Worm (Caenorhabditis elegans): ENCODE measurements around the gene fbxb-75.

fbxb-75 gene

DNA sequence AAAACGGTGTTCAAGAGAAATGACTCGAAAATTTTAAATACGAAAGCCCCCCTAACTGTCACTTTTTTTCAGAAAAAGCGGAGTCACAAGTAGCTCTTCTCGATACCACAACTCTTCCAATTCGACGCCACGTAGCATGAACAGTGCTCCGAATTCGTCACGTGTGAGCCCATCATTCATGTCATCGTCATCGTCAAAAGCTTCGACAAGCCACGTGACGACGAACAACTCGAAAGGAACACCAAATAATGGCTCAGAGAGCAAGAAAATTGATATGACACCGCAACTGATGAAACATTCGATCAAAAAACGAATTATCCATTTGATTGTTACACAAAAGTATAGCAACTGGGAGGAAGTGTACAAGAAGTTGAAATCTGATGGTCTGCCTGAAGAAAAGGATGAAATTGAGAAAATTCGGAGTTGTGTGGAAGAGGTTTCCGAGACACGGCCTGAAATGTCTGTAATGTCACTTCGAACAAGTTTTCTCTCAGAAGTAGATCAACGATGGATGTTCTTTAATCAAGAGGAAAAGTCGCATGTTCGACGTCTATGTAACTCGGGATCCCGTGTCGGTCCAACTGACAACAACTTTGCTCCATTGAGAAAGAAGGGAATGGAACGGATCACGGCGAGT lies 29.5 kb downstream of the fbxb-75 start:
- TF ChIP-seq hnd-1 (tag; optimal IDR thresholded peaks at IDR 0.05) = no peak
- TF ChIP-seq ets-7 (tag; optimal IDR thresholded peaks at IDR 0.05) = no peak
- TF ChIP-seq B0310.2 (tag; optimal IDR thresholded peaks at IDR 0.05) = no peak
- no peak for TF ChIP-seq scrt-1 (GFP tag; IDR thresholded peaks at IDR 0.05)
- TF ChIP-seq tbx-37 (GFP tag; conservative IDR thresholded peaks at IDR 0.05) = no peak
- no peak for TF ChIP-seq pes-1 (GFP tag; IDR thresholded peaks at IDR 0.05)
- no peak for TF ChIP-seq F13C5.2 (tag; optimal IDR thresholded peaks at IDR 0.05)
- no peak for TF ChIP-seq aly-1 (tag; optimal IDR thresholded peaks at IDR 0.05)
- no peak for TF ChIP-seq hmbx-1 (tag; optimal IDR thresholded peaks at IDR 0.05)
- TF ChIP-seq tra-4 (tag; optimal IDR thresholded peaks at IDR 0.05) = no peak
- TF ChIP-seq tbx-11 (GFP tag; IDR thresholded peaks at IDR 0.05) = no peak

DNA sequence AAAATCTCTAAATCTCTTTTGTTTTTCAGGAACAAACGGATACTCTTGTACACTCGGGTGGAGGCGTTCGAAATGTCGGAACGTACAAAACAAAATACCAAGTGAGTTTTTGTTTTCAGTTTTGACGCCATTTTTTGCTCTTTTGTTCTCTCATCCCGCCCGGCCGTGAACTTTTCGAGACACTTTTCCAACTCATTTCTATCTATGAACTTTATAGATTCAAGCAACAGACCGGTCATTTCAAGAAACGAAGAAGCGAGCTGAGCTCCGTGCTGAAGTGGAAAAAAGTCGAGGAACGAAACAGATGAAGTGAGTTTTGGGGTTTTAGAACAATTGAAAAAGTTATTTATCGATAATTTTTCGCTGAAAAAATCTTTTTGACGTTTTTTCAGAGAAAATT lies 30.5 kb downstream of the fbxb-75 start:
- TF ChIP-seq sea-1 (GFP tag; conservative IDR thresholded peaks at IDR 0.05) (no peak), tra-4 (tag; optimal IDR thresholded peaks at IDR 0.05) (no peak), pes-1 (GFP tag; IDR thresholded peaks at IDR 0.05) (no peak), tbx-11 (GFP tag; IDR thresholded peaks at IDR 0.05) (no peak), tbx-37 (GFP tag; conservative IDR thresholded peaks at IDR 0.05) (no peak), B0310.2 (tag; optimal IDR thresholded peaks at IDR 0.05) (no peak), hnd-1 (tag; optimal IDR thresholded peaks at IDR 0.05) (no peak), ceh-36 (tag; optimal IDR thresholded peaks at IDR 0.05) (no peak), hmg-4 (GFP tag; optimal IDR thresholded peaks at IDR 0.05) (no peak), aly-1 (tag; optimal IDR thresholded peaks at IDR 0.05) (no peak), F13C5.2 (tag; optimal IDR thresholded peaks at IDR 0.05) (no peak), ceh-13 (GFP tag; optimal IDR thresholded peaks at IDR 0.05) (no peak), hmbx-1 (tag; optimal IDR thresholded peaks at IDR 0.05) (no peak), ama-1 (optimal IDR thresholded peaks at IDR 0.05) (no peak), scrt-1 (GFP tag; IDR thresholded peaks at IDR 0.05) (no peak), ets-7 (tag; optimal IDR thresholded peaks at IDR 0.05) (no peak)

DNA sequence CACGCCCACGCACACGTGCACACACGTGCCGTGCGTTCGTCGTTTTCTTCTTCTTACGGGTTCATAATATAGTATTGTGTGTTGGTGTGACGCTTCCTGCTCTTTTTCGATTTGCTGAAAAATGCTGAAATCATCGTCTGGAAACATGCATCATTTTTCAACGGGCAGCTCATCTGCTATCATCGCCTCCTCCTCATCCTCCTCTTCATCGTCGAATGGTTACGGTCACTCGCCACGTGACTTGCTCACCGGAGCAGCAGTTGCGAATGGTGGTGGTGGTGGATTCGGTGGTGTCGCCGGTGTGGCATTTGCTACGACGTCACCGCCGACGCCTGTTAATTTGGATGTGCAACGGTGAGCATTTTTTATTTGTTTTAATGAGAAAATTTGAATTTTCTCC lies 32.3 kb downstream of the fbxb-75 start:
- TF ChIP-seq pes-1 (GFP tag; IDR thresholded peaks at IDR 0.05) (no peak), scrt-1 (GFP tag; IDR thresholded peaks at IDR 0.05) (no peak), ets-7 (tag; optimal IDR thresholded peaks at IDR 0.05) (no peak), flt-1 (GFP tag; IDR thresholded peaks at IDR 0.05) (no peak), ceh-13 (GFP tag; optimal IDR thresholded peaks at IDR 0.05) (no peak), tbx-11 (GFP tag; IDR thresholded peaks at IDR 0.05) (no peak), B0310.2 (tag; optimal IDR thresholded peaks at IDR 0.05) (no peak), ama-1 (optimal IDR thresholded peaks at IDR 0.05) (no peak), hmbx-1 (tag; optimal IDR thresholded peaks at IDR 0.05) (no peak), tra-4 (tag; optimal IDR thresholded peaks at IDR 0.05) (no peak), ceh-36 (tag; optimal IDR thresholded peaks at IDR 0.05) (no peak), hmg-4 (GFP tag; optimal IDR thresholded peaks at IDR 0.05) (no peak), tbx-37 (GFP tag; conservative IDR thresholded peaks at IDR 0.05) (no peak), sea-1 (GFP tag; conservative IDR thresholded peaks at IDR 0.05) (no peak)

DNA sequence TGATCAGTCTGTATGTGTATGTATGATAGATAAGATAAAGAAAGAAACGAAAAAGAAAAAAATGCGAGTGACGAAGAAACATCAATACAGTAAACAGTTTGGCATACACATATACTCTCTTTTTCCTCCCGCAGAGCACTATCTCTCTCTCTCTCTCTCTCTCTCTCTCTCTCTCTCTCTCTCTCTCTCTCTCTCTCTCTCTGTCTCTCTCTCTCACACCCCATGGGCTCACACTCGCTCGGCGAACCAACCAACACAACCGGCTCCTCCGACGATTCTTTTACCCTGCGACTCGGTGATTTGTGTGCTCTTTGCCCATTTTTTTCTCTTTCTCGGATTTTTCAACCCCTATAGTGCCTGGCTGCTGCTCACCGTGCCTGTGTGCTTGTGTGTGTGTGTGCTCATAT lies 33.9 kb downstream of the fbxb-75 start:
- TF ChIP-seq ama-1 (optimal IDR thresholded peaks at IDR 0.05) (no peak), sea-1 (GFP tag; conservative IDR thresholded peaks at IDR 0.05) (0 out of 2 replicates have a peak, but pooled peaks have one; percentile 43)

DNA sequence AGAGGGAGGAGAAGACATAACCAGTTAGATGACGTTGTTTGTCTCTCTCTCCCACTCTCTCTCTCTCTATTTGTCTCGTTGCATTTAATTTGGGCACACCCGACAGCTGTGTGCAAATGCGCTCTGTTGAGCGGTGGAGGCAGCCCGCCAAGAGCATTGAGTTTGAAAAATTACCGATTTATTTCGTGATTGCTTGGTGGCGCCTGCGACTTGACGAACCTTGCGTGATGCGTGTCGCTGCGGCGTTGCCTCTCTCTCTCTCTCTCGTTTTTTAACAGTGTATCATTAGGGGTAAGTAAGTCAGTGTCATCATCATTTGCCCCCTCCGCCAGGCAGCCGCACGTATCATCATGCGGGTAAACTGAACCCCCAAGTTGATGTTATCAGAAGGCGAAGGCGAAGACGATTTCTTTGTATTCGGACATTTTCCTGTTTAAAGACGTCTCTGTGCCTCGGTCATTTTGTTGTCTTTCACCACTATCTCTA lies 34.9 kb downstream of the fbxb-75 start:
- TF ChIP-seq tbx-11 (GFP tag; IDR thresholded peaks at IDR 0.05) = 0 out of 2 replicates have a peak, but pooled peaks have one; percentile 33
- TF ChIP-seq F13C5.2 (tag; optimal IDR thresholded peaks at IDR 0.05) = peak; percentile 71
- no peak for TF ChIP-seq ama-1 (optimal IDR thresholded peaks at IDR 0.05)
- TF ChIP-seq hnd-1 (tag; optimal IDR thresholded peaks at IDR 0.05) = no peak

DNA sequence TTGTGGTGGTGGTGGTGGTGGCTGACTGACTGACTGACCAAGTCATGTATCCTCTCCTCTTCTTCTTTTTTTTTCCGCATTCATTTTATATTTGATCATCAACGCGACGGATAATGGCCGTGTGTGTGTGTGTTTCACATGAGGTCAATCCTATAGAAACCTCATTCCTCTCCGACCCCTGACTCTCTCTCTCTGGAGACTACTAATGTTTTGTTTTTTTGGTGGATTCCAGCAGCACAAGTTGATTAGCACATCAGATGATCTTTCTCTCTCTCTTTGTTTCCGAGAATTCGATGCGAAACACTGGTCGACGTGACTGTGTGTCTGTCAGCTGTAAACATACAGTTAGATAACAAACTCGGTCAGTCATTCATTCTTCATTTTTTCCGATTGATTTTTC lies 35.9 kb downstream of the fbxb-75 start, which contains the start of gene Y24D9A.7:
Y24D9A.7 (minus strand) TSS at position 46 of the 400 bp plus-strand sequence.
- TF ChIP-seq ceh-13 (GFP tag; optimal IDR thresholded peaks at IDR 0.05) (no peak), ceh-36 (tag; optimal IDR thresholded peaks at IDR 0.05) (no peak), sea-1 (GFP tag; conservative IDR thresholded peaks at IDR 0.05) (no peak), hmbx-1 (tag; optimal IDR thresholded peaks at IDR 0.05) (no peak), F13C5.2 (tag; optimal IDR thresholded peaks at IDR 0.05) (no peak)

DNA sequence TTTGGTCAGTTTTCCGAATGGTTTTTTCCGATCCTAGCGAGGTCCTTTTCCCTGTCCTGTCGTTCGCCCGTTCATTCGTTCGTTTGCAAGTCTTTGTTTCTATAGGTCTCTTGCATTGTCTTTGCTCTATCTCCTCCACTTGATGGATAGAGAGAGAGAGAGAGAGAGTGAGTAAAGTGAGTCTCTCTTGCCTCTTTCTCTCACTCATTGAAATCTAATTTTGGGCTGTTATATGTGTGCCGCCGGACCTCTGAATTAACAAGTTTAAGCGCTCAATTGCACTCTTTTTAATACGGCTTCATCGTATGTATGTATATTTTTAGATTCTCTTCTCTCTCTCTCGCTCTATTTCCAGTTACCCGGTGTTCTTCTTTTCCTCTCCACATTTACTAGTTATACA lies 37.1 kb downstream of the fbxb-75 start:
- peak; percentile 38 for TF ChIP-seq hmg-4 (GFP tag; optimal IDR thresholded peaks at IDR 0.05)
- TF ChIP-seq pes-1 (GFP tag; IDR thresholded peaks at IDR 0.05) = no peak

DNA sequence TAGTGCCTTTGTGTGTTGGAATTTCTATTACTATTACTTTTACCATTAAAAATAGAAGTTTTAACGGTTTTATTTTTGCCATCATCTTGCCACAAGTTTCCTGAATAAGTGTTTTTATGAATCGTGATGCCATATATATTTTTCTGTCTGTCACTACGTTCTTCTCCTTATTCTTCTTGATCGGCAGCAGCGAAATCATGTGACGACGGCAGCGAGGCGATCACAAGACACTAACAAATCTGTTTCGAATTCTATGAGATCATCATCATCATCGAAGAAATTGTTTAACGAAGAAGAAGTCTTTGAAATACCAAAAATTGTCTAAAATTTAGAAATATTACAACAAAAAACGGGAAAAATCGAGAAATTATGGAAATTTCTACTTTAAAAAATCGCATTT lies 38.6 kb downstream of the fbxb-75 start:
- TF ChIP-seq ceh-13 (GFP tag; optimal IDR thresholded peaks at IDR 0.05) (no peak), hmg-4 (GFP tag; optimal IDR thresholded peaks at IDR 0.05) (no peak), tra-4 (tag; optimal IDR thresholded peaks at IDR 0.05) (no peak), B0310.2 (tag; optimal IDR thresholded peaks at IDR 0.05) (no peak), flt-1 (GFP tag; IDR thresholded peaks at IDR 0.05) (no peak), scrt-1 (GFP tag; IDR thresholded peaks at IDR 0.05) (no peak), ets-7 (tag; optimal IDR thresholded peaks at IDR 0.05) (no peak)

Data from whole organism, early embryonic.